Worm (Caenorhabditis elegans): ENCODE results near the gene C08F11.7.

ce11 chrIV:13633165-13633564 lies 3.9 kb upstream of the C08F11.7 start, which contains the start of gene fbxa-98:
- TF ChIP-seq ama-1 (optimal IDR thresholded peaks at IDR 0.05) = no peak
- no peak for TF ChIP-seq B0310.2 (tag; optimal IDR thresholded peaks at IDR 0.05)
- no peak for TF ChIP-seq tra-4 (tag; optimal IDR thresholded peaks at IDR 0.05)
- no peak for TF ChIP-seq flt-1 (GFP tag; IDR thresholded peaks at IDR 0.05)
- TF ChIP-seq tbx-11 (GFP tag; IDR thresholded peaks at IDR 0.05) = no peak
- no peak for TF ChIP-seq pes-1 (GFP tag; IDR thresholded peaks at IDR 0.05)
- no peak for TF ChIP-seq ceh-36 (tag; optimal IDR thresholded peaks at IDR 0.05)
- TF ChIP-seq aly-1 (tag; optimal IDR thresholded peaks at IDR 0.05) = no peak
- TF ChIP-seq hmg-4 (GFP tag; optimal IDR thresholded peaks at IDR 0.05) = no peak
- no peak for TF ChIP-seq hmbx-1 (tag; optimal IDR thresholded peaks at IDR 0.05)
- TF ChIP-seq ceh-13 (GFP tag; optimal IDR thresholded peaks at IDR 0.05) = no peak
- TF ChIP-seq sea-1 (GFP tag; conservative IDR thresholded peaks at IDR 0.05) = no peak
- TF ChIP-seq scrt-1 (GFP tag; IDR thresholded peaks at IDR 0.05) = no peak
